Fruit fly (Drosophila melanogaster) whole organism, adult: ENCODE results near the gene Spn28Db.

Experiments used
- CG11617 ChIP-seq: fragments of 200-800 bp; sonication (Bioruptor generic); optimal IDR thresholded peaks from 2 replicates; lab custom pipeline; 2017; ENCODE audit warnings: mild to moderate bottlenecking, missing biosample characterization, missing genetic modification reagents, missing genetic modification characterization
- CG14711 ChIP-seq: fragments of 200-800 bp; sonication (Bioruptor generic); optimal IDR thresholded peaks from 2 replicates; lab custom pipeline; 2018; ENCODE audit warnings: missing biosample characterization, mild to moderate bottlenecking, missing genetic modification characterization, moderate library complexity
- CG1620 ChIP-seq: fragments of 200-800 bp; sonication (Bioruptor generic); optimal IDR thresholded peaks from 2 replicates; lab custom pipeline; 2016; ENCODE audit warnings: missing biosample characterization, missing genetic modification characterization
- CG7101 ChIP-seq: fragments of 200-800 bp; sonication (Bioruptor generic); optimal IDR thresholded peaks from 2 replicates; lab custom pipeline; 2018; ENCODE audit warnings: missing biosample characterization, mild to moderate bottlenecking, missing genetic modification characterization, moderate library complexity
- Clk ChIP-seq: fragments of 200-800 bp; sonication (Bioruptor generic); optimal IDR thresholded peaks from 2 replicates; lab custom pipeline; 2017; ENCODE audit warnings: missing biosample characterization, missing genetic modification characterization
- Crg-1 ChIP-seq: fragments of 200-800 bp; sonication (Bioruptor generic); optimal IDR thresholded peaks from 2 replicates; lab custom pipeline; 2016; ENCODE audit warnings: missing biosample characterization, missing genetic modification characterization
- Hr96 ChIP-seq: fragments of 200-800 bp; sonication (Bioruptor generic); optimal IDR thresholded peaks from 2 replicates; lab custom pipeline; 2016; ENCODE audit warnings: missing biosample characterization, missing genetic modification characterization
- Mnt ChIP-seq: fragments of 200-800 bp; sonication (Bioruptor generic); optimal IDR thresholded peaks from 2 replicates; lab custom pipeline; 2016; ENCODE audit warnings: missing biosample characterization, mild to moderate bottlenecking, missing genetic modification characterization
- bab1 ChIP-seq: fragments of 200-800 bp; sonication (Bioruptor generic); optimal IDR thresholded peaks from 3 replicates; lab custom pipeline; 2019; ENCODE audit warnings: missing biosample characterization, mild to moderate bottlenecking, missing genetic modification characterization, moderate library complexity
- cnc ChIP-seq, 2 experiments: fragments of >200 bp; optimal IDR thresholded peaks; 2 replicates each; lab custom pipeline; 2017
- kay ChIP-seq: fragments of 200-800 bp; sonication (Bioruptor generic); peaks from one replicate; lab custom pipeline; 2016; ENCODE audit warnings: missing biosample characterization, missing genetic modification characterization, borderline replicate concordance
- tj ChIP-seq: fragments of 200-800 bp; sonication (Bioruptor generic); optimal IDR thresholded peaks from 3 replicates; lab custom pipeline; 2017; ENCODE audit warnings: missing biosample characterization, mild to moderate bottlenecking, missing genetic modification characterization, moderate library complexity
- toe ChIP-seq: fragments of 200-800 bp; sonication (Bioruptor generic); optimal IDR thresholded peaks from 2 replicates; lab custom pipeline; 2016; ENCODE audit warnings: missing biosample characterization, missing genetic modification characterization

The Spn28Db gene

dm6 chr2L:7840152-7840551 lies 50.4 kb downstream of the Spn28Db start, which contains the start of gene CG14537:
TSS of gene CG14537 (plus strand) at chr2L:7840452.
- TF ChIP-seq kay (GFP tag; lab: Kevin White, UChicago) (no peak), CG14711 (tag; lab: Kevin White, UChicago) (no peak), Hr96 (GFP tag; lab: Kevin White, UChicago) (no peak), CG7101 (no peak), toe (GFP tag; lab: Kevin White, UChicago) (no peak), bab1 (GFP tag; lab: Kevin White, UChicago) (no peak), CG1620 (GFP tag; lab: Kevin White, UChicago) (no peak), Mnt (GFP tag; lab: Kevin White, UChicago) (no peak), CG11617 (no peak), Crg-1 (no peak), cnc (optimal IDR thresholded peaks at IDR 0.05; lab: Kevin White, UChicago) (no peak), Clk (GFP tag; lab: Kevin White, UChicago) (no peak), tj (GFP tag; lab: Kevin White, UChicago) (no peak)
